Worm (Caenorhabditis elegans): ENCODE measurements around the gene ndub-8.

DNA sequence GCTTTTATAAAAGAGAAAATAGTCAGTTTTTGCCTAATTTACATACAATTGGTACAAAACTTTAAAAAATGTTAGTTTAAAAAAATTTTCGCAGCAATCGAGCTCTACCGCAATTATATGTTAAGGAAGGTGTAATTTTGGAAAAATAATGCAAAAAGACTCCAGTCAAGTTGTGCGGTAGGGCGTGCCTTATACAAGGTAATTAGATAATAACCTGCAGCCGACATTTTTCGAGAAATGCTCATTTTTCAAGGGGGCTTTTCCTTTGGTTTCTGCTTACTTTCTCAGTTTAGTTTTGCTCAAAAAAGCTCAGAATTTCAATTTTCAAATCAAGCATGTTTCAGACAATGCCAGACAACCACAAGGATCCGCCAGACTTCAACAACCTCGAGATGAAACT, 42.4 kb upstream of the ndub-8 start, which contains the start of gene F08G2.4:
- TF ChIP-seq madf-2 (tag; optimal IDR thresholded peaks at IDR 0.05) (no peak), fkh-10 (GFP tag; optimal IDR thresholded peaks at IDR 0.05) (no peak), nhr-11 (tag; optimal IDR thresholded peaks at IDR 0.05) (no peak), F13H6.1 (tag; optimal IDR thresholded peaks at IDR 0.05) (no peak), rnt-1 (tag; optimal IDR thresholded peaks at IDR 0.05) (no peak), unc-55 (GFP tag; optimal IDR thresholded peaks at IDR 0.05) (no peak), lin-11 (tag; optimal IDR thresholded peaks at IDR 0.05) (no peak), ama-1 (optimal IDR thresholded peaks at IDR 0.05) (no peak), fax-1 (tag; optimal IDR thresholded peaks at IDR 0.05) (no peak), tbx-2 (tag; optimal IDR thresholded peaks at IDR 0.05) (no peak), elt-4 (tag; optimal IDR thresholded peaks at IDR 0.05) (no peak)
